Worm (Caenorhabditis elegans): ENCODE results near the gene sbsp-1.

Gene sbsp-1

ce11 chrIII:10867086-10867485 is 34.4 kb downstream of the sbsp-1 start:
- TF ChIP-seq F13H6.1 (tag; optimal IDR thresholded peaks at IDR 0.05) (no peak), madf-2 (tag; optimal IDR thresholded peaks at IDR 0.05) (no peak), ama-1 (optimal IDR thresholded peaks at IDR 0.05) (no peak), T23F11.4 (GFP tag; optimal IDR thresholded peaks at IDR 0.05) (no peak), mec-3 (tag; optimal IDR thresholded peaks at IDR 0.05; ENCODE audit: borderline replicate concordance) (no peak), ceh-30 (tag; optimal IDR thresholded peaks at IDR 0.05) (no peak), ceh-6 (GFP tag; optimal IDR thresholded peaks at IDR 0.05) (no peak), ceh-14 (tag; optimal IDR thresholded peaks at IDR 0.05) (no peak), C08G9.2 (tag; optimal IDR thresholded peaks at IDR 0.05) (no peak)

DNA sequence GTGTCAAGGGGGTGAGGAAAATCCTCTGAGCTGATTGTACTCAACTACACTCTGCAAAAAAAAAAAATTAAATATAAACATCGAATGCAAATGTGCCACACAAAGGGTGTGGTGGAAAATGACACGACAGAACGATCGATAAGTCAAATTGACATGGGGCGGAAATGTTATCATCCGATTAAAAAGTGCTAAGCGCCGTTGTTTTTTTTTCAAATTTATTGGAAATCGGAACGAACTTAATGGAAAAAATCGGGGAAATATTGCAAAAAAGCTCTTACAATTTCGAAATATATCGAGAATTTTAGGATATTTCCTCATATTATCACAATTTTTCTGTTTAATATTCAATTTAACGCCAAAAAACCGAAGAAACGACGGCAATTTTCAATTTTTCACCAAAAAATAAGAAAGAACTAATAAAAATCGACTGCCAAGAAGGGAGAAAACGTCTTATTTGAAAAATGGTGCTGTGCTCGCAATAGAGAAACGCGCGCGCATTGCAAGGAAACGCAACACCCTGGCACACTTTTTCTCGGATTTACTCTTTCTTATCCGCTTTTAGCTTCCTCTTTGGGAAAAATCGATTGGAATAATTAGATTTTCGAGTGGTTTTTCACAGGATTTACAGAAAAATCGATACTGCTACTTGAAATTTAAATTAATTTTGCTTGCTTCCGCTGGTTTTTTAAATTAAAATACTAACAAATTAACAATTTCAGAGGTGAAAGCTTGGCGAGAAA is 36.1 kb downstream of the sbsp-1 start, which contains the start of the genes cey-4 and vps-50:
TSS of gene cey-4 (minus strand) at position 51 of the 740 bp plus-strand sequence.
TSS of gene vps-50 (plus strand) at position 541 of the 740 bp plus-strand sequence.
- TF ChIP-seq rnt-1 (tag; optimal IDR thresholded peaks at IDR 0.05) (no peak), unc-86 (tag; optimal IDR thresholded peaks at IDR 0.05) (peak; percentile 31), pag-3 (tag; optimal IDR thresholded peaks at IDR 0.05; ENCODE audit: borderline replicate concordance) (no peak), unc-3 (GFP tag; conservative IDR thresholded peaks at IDR 0.05) (no peak), unc-3 (tag; optimal IDR thresholded peaks at IDR 0.05) (peak; percentile 26), ceh-45 (GFP tag; IDR thresholded peaks at IDR 0.05) (no peak), ztf-16 (tag; optimal IDR thresholded peaks at IDR 0.05) (peak; percentile 35), dve-1 (tag; optimal IDR thresholded peaks at IDR 0.05) (peak; percentile 20), ceh-31 (tag; optimal IDR thresholded peaks at IDR 0.05) (peak; percentile 60), elt-2 (tag; optimal IDR thresholded peaks at IDR 0.05) (peak; percentile 6), ceh-48 (tag; optimal IDR thresholded peaks at IDR 0.05) (peak; percentile 57), unc-42 (tag; optimal IDR thresholded peaks at IDR 0.05) (peak; percentile 68), ref-2 (tag; optimal IDR thresholded peaks at IDR 0.05) (no peak), tbx-2 (tag; optimal IDR thresholded peaks at IDR 0.05) (peak; percentile 35)

ce11 chrIII:10869595-10869994 is 36.9 kb downstream of the sbsp-1 start:
- no peak for TF ChIP-seq lin-11 (tag; optimal IDR thresholded peaks at IDR 0.05)
- no peak for TF ChIP-seq che-1 (tag; optimal IDR thresholded peaks at IDR 0.05)
- TF ChIP-seq ztf-16 (tag; optimal IDR thresholded peaks at IDR 0.05) = no peak
- TF ChIP-seq dmd-4 (tag; optimal IDR thresholded peaks at IDR 0.05; ENCODE audit: borderline replicate concordance) = no peak
- no peak for TF ChIP-seq unc-86 (tag; optimal IDR thresholded peaks at IDR 0.05)
- no peak for TF ChIP-seq ama-1 (optimal IDR thresholded peaks at IDR 0.05)
- no peak for TF ChIP-seq syd-9 (tag; optimal IDR thresholded peaks at IDR 0.05)
- TF ChIP-seq pros-1 (tag; optimal IDR thresholded peaks at IDR 0.05) = no peak
- TF ChIP-seq dve-1 (tag; optimal IDR thresholded peaks at IDR 0.05) = no peak
- TF ChIP-seq pha-2 (tag; optimal IDR thresholded peaks at IDR 0.05) = no peak
- TF ChIP-seq hlh-30 (tag; optimal IDR thresholded peaks at IDR 0.05; ENCODE audit: insufficient read depth) = no peak
- TF ChIP-seq sox-2 (GFP tag; IDR thresholded peaks at IDR 0.05) = no peak
- TF ChIP-seq ceh-45 (GFP tag; IDR thresholded peaks at IDR 0.05) = no peak
- no peak for TF ChIP-seq C08G9.2 (tag; optimal IDR thresholded peaks at IDR 0.05)
- TF ChIP-seq elt-4 (tag; optimal IDR thresholded peaks at IDR 0.05) = no peak

DNA sequence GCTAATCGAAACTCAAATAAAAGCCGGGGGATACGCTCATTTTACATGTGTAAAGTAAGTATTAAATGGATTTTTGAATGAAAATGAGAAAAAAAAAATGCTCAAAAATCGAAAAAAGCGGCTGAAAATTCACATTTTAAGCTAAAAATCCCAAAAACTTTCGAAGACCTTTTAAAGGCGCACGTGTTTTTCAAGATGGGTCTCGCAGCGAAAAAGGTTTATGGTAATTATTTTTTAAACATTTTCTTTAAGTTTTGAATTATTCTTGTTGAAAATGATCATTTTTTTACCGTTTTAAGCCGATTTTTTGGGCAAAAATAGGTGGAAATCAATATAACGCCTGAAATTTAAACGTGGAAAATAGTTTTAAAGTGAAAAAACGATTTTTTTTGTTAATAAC is 37.4 kb downstream of the sbsp-1 start:
- TF ChIP-seq sox-4 (tag; optimal IDR thresholded peaks at IDR 0.05) (no peak), lim-6 (tag; optimal IDR thresholded peaks at IDR 0.05) (no peak), ceh-30 (tag; optimal IDR thresholded peaks at IDR 0.05) (no peak), mec-3 (tag; optimal IDR thresholded peaks at IDR 0.05; ENCODE audit: borderline replicate concordance) (no peak), tbx-7 (tag; optimal IDR thresholded peaks at IDR 0.05) (no peak), dve-1 (tag; optimal IDR thresholded peaks at IDR 0.05) (no peak), lin-11 (tag; optimal IDR thresholded peaks at IDR 0.05) (no peak), pqm-1 (tag; optimal IDR thresholded peaks at IDR 0.05) (no peak), K02D7.2 (tag; optimal IDR thresholded peaks at IDR 0.05) (no peak), pax-1 (tag; optimal IDR thresholded peaks at IDR 0.05) (no peak), hlh-30 (tag; optimal IDR thresholded peaks at IDR 0.05; ENCODE audit: insufficient read depth) (no peak), hlh-8 (tag; optimal IDR thresholded peaks at IDR 0.05) (no peak), ceh-9 (tag; optimal IDR thresholded peaks at IDR 0.05) (no peak), T23F11.4 (GFP tag; optimal IDR thresholded peaks at IDR 0.05) (no peak)
